Fruit fly (Drosophila melanogaster): ENCODE results near the gene CG18231.

CG18231 gene

DNA sequence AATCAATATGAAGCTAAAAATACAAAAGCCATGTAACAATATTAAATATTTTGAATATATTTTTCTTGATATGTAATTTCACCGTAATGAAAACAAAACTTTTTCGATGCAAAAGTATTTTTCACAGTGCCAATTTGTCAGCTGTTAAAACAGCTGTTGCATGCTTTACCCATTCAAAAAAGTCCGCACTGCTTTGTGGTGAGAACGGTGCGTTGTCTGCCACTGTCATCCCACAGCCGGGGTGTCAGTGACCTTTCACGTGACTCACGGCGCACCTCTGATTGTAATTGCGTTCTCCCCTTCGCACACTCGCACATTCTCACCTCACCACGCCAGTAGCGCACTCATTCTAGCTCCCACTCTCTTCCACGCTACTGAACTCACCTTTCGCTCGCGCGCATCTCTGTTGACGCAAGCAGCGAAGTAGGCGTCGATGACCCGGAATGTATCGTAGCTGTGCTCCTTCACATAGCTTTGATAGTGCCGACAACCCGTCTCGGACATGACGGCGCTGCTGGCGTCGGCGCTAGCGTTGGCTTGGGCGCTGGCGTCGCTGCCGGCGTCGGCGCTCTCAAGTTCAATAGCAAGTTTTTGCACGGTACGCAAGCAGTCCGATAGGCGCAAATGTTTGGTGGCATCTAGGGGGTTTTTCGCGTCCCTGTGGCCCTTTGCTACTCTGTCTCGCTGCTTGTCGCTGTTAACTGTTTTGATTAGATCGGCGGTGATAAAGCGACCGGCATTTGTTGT is 13.9 kb downstream of the CG18231 start (continued):
- peak; percentile 39 for TF ChIP-seq CoRest (tag; optimal IDR thresholded peaks at IDR 0.05)
- TF ChIP-seq cg (GFP tag; optimal IDR thresholded peaks at IDR 0.05) = no peak
- 0 out of 3 replicates have a peak, but pooled peaks have one; percentile 21 for TF ChIP-seq z (GFP tag; IDR thresholded peaks at IDR 0.05)
- no peak for TF ChIP-seq sim (GFP tag; IDR thresholded peaks at IDR 0.05)

dm6 chr3L:18621735-18622421 is 14.6 kb downstream of the CG18231 start, which contains the start of gene not:
not (minus strand) TSS chr3L:18622129.
- TF ChIP-seq CG13424 (tag; optimal IDR thresholded peaks at IDR 0.05) (no peak), ERR (GFP tag; optimal IDR thresholded peaks at IDR 0.05) (no peak), sens-2 (GFP tag; IDR thresholded peaks at IDR 0.05) (no peak), zen2 (GFP tag; IDR thresholded peaks at IDR 0.05; ENCODE audit: partially characterized antibody) (no peak), CG3838 (GFP tag; optimal IDR thresholded peaks at IDR 0.05) (no peak), Dek (tag; optimal IDR thresholded peaks at IDR 0.05) (peak; percentile 3), ab (GFP tag; optimal IDR thresholded peaks at IDR 0.05) (no peak), gcm (GFP tag; optimal IDR thresholded peaks at IDR 0.05) (no peak), CG17361 (GFP tag; IDR thresholded peaks at IDR 0.05) (0 out of 3 replicates have a peak, but pooled peaks have one; percentile 13), CG10274 (GFP tag; optimal IDR thresholded peaks at IDR 0.05) (no peak), CG3847 (GFP tag; IDR thresholded peaks at IDR 0.05) (no peak), danr (GFP tag; IDR thresholded peaks at IDR 0.05) (no peak), inv (GFP tag; IDR thresholded peaks at IDR 0.05; ENCODE audit: partially characterized antibody) (no peak), ase (GFP tag; IDR thresholded peaks at IDR 0.05) (no peak), sisA (GFP tag; IDR thresholded peaks at IDR 0.05) (no peak), lov (optimal IDR thresholded peaks at IDR 0.05) (no peak), lov (GFP tag; IDR thresholded peaks at IDR 0.05) (no peak), btn (GFP tag; optimal IDR thresholded peaks at IDR 0.05) (no peak), CG3995 (GFP tag; optimal IDR thresholded peaks at IDR 0.05) (no peak), cg (GFP tag; optimal IDR thresholded peaks at IDR 0.05) (peak; percentile 91), CG11093 (GFP tag; IDR thresholded peaks at IDR 0.05) (no peak), CrebB (tag; optimal IDR thresholded peaks at IDR 0.05) (no peak), ems (GFP tag; optimal IDR thresholded peaks at IDR 0.05) (no peak), tgo (GFP tag; IDR thresholded peaks at IDR 0.05) (0 out of 3 replicates have a peak, but pooled peaks have one; percentile 7), mirr (GFP tag; optimal IDR thresholded peaks at IDR 0.05) (no peak), ttk (GFP tag; IDR thresholded peaks at IDR 0.05) (no peak), CG4282 (GFP tag; optimal IDR thresholded peaks at IDR 0.05) (no peak), CG15696 (tag; optimal IDR thresholded peaks at IDR 0.05) (no peak), CG33213 (GFP tag; optimal IDR thresholded peaks at IDR 0.05) (no peak), cas (GFP tag; IDR thresholded peaks at IDR 0.05) (no peak), MBD-R2 (GFP tag; IDR thresholded peaks at IDR 0.05) (peak; percentile 42; the same call in 1 of the 2 replicates), Dbx (GFP tag; IDR thresholded peaks at IDR 0.05) (no peak), pnt (GFP tag; optimal IDR thresholded peaks at IDR 0.05) (no peak), HLH54F (GFP tag; optimal IDR thresholded peaks at IDR 0.05) (no peak), CG9437 (GFP tag; optimal IDR thresholded peaks at IDR 0.05) (no peak), CG34422 (GFP tag; IDR thresholded peaks at IDR 0.05) (peak; percentile 80; the same call in 2 of the 3 replicates), YL-1 (GFP tag; optimal IDR thresholded peaks at IDR 0.05) (peak; percentile 33), CG8388 (GFP tag; optimal IDR thresholded peaks at IDR 0.05) (no peak), dysf (GFP tag; IDR thresholded peaks at IDR 0.05) (no peak), C15 (GFP tag; IDR thresholded peaks at IDR 0.05) (no peak), crp (GFP tag; optimal IDR thresholded peaks at IDR 0.05) (peak in 1 of 2 experiments; percentile 59), bcd (GFP tag; optimal IDR thresholded peaks at IDR 0.05) (no peak), chinmo (GFP tag; IDR thresholded peaks at IDR 0.05; ENCODE audit: partially characterized antibody) (0 out of 4 replicates have a peak, but pooled peaks have one; percentile 52), CG17186 (GFP tag; optimal IDR thresholded peaks at IDR 0.05) (no peak)
